Worm (Caenorhabditis elegans) whole organism, L2 larva: ENCODE results near the gene R03D7.8.
A peak's percentile ranks its signal among the peaks of the same experiment; 100 is the strongest.
"Not testable (repeated sequence)": the region's sequence is repeated elsewhere in the genome, so short reads cannot be mapped to it uniquely, and the experiment has no call there.

Experiments used
- C34F6.9 ChIP-seq: fragments of 150-350 bp; optimal IDR thresholded peaks from 2 replicates; lab custom pipeline; 2014; ENCODE audit warnings: missing biosample characterization, missing genetic modification characterization
- F13H6.1 ChIP-seq: sonication (generic microtip); optimal IDR thresholded peaks from 2 replicates; lab custom pipeline; 2016; ENCODE audit warnings: missing genetic modification characterization, missing compliant biosample characterization
- ZK546.5 ChIP-seq: sonication (generic microtip); optimal IDR thresholded peaks from 2 replicates; lab custom pipeline; 2017; ENCODE audit warnings: missing biosample characterization, missing genetic modification characterization
- alr-1 ChIP-seq: fragments of 150-350 bp; optimal IDR thresholded peaks from 2 replicates; lab custom pipeline; 2014; ENCODE audit warnings: missing biosample characterization, missing genetic modification characterization
- ama-1 ChIP-seq: fragments of 150-350 bp; optimal IDR thresholded peaks from 2 replicates; lab custom pipeline; 2018; ENCODE audit warnings: inconsistent platforms
- blmp-1 ChIP-seq: sonication (generic microtip); optimal IDR thresholded peaks from 2 replicates; lab custom pipeline; 2017; ENCODE audit warnings: missing genetic modification characterization, mild to moderate bottlenecking, missing compliant biosample characterization, antibody characterized with exemption, moderate library complexity; ENCODE audit not compliant: insufficient read depth
- ceh-82 ChIP-seq: fragments of 150-350 bp; optimal IDR thresholded peaks from 2 replicates; lab custom pipeline; 2014; ENCODE audit warnings: missing biosample characterization, missing genetic modification characterization
- crh-2 ChIP-seq: sonication (generic microtip); optimal IDR thresholded peaks from 2 replicates; lab custom pipeline; 2017; ENCODE audit warnings: missing biosample characterization, missing genetic modification characterization
- egl-27 ChIP-seq: sonication (generic microtip); optimal IDR thresholded peaks from 3 replicates; lab custom pipeline; 2017; ENCODE audit warnings: missing biosample characterization, missing genetic modification reagents, missing genetic modification characterization
- elt-3 ChIP-seq: sonication (generic microtip); optimal IDR thresholded peaks from 2 replicates; lab custom pipeline; 2017; ENCODE audit warnings: missing biosample characterization, missing genetic modification characterization
- fos-1 ChIP-seq: fragments of 150-350 bp; optimal IDR thresholded peaks from 2 replicates; lab custom pipeline; 2014; ENCODE audit warnings: missing biosample characterization, missing genetic modification characterization
- gmeb-1 ChIP-seq: fragments of 150-350 bp; optimal IDR thresholded peaks from 2 replicates; lab custom pipeline; 2014; ENCODE audit warnings: missing biosample characterization, missing genetic modification characterization
- lin-13 ChIP-seq: fragments of 150-350 bp; optimal IDR thresholded peaks from 2 replicates; lab custom pipeline; 2014; ENCODE audit warnings: missing biosample characterization, missing genetic modification reagents, missing genetic modification characterization
- lsy-2 ChIP-seq, 2 experiments: fragments of 150-350 bp in 1 of 2; sonication (generic microtip) in 1 of 2; optimal IDR thresholded peaks; 2 replicates each; lab custom pipeline; 2014 to 2017; ENCODE audit warnings: missing biosample characterization in 2 of 2, missing genetic modification characterization in 2 of 2
- mab-5 ChIP-seq: fragments of 150-350 bp; optimal IDR thresholded peaks from 2 replicates; lab custom pipeline; 2014; ENCODE audit warnings: missing biosample characterization, missing genetic modification characterization
- mbf-1 ChIP-seq: sonication (generic microtip); optimal IDR thresholded peaks from 2 replicates; lab custom pipeline; 2017; ENCODE audit warnings: missing biosample characterization, missing genetic modification characterization
- mdl-1 ChIP-seq, 2 experiments: fragments of 150-350 bp in 1 of 2; sonication (generic microtip) in 1 of 2; optimal IDR thresholded peaks; 2 replicates each; lab custom pipeline; 2017; ENCODE audit warnings: missing biosample characterization in 2 of 2, missing genetic modification characterization in 2 of 2
- nhr-10 ChIP-seq: sonication (generic microtip); optimal IDR thresholded peaks from 2 replicates; lab custom pipeline; 2017; ENCODE audit warnings: missing biosample characterization, missing genetic modification characterization
- nhr-12 ChIP-seq: fragments of 150-350 bp; optimal IDR thresholded peaks from 2 replicates; lab custom pipeline; 2014; ENCODE audit warnings: missing biosample characterization, missing genetic modification characterization
- nhr-23 ChIP-seq: fragments of 150-350 bp; optimal IDR thresholded peaks from 2 replicates; lab custom pipeline; 2014; ENCODE audit warnings: missing biosample characterization, missing genetic modification reagents, missing genetic modification characterization
- nhr-237 ChIP-seq: fragments of 150-350 bp; optimal IDR thresholded peaks from 2 replicates; lab custom pipeline; 2014; ENCODE audit warnings: missing biosample characterization, missing genetic modification characterization
- nhr-6 ChIP-seq: fragments of 150-350 bp; optimal IDR thresholded peaks from 2 replicates; lab custom pipeline; 2014; ENCODE audit warnings: missing biosample characterization, missing genetic modification characterization
- nhr-77 ChIP-seq: fragments of 150-350 bp; optimal IDR thresholded peaks from 2 replicates; lab custom pipeline; 2014; ENCODE audit warnings: missing biosample characterization, missing genetic modification characterization
- sem-4 ChIP-seq: fragments of 150-350 bp; optimal IDR thresholded peaks from 2 replicates; lab custom pipeline; 2014; ENCODE audit warnings: missing biosample characterization, missing genetic modification reagents, missing genetic modification characterization
- sma-3 ChIP-seq: sonication (generic microtip); optimal IDR thresholded peaks from 2 replicates; lab custom pipeline; 2016; ENCODE audit warnings: missing genetic modification reagents, missing genetic modification characterization, missing compliant biosample characterization
- sma-9 ChIP-seq, 2 experiments: fragments of 150-350 bp in 1 of 2; sonication (generic microtip) in 1 of 2; optimal IDR thresholded peaks; 2 replicates each; lab custom pipeline; 2014 to 2016; ENCODE audit warnings: missing genetic modification characterization in 2 of 2, mild to moderate bottlenecking in 1 of 2, missing biosample characterization in 1 of 2, missing compliant biosample characterization in 1 of 2, missing genetic modification reagents in 1 of 2, moderate library complexity in 1 of 2
- snpc-4 ChIP-seq: fragments of 150-350 bp; optimal IDR thresholded peaks from 2 replicates; lab custom pipeline; 2014; ENCODE audit warnings: missing biosample characterization, missing genetic modification characterization
- ztf-4 ChIP-seq: fragments of 150-350 bp; optimal IDR thresholded peaks from 2 replicates; lab custom pipeline; 2014; ENCODE audit warnings: missing biosample characterization, missing genetic modification characterization

R03D7.8 gene

ce11 chrII:10923948-10924347, 32.7 kb downstream of the R03D7.8 start, which contains the start of gene Y19D2B.2:
TSS of gene Y19D2B.2 (plus strand) at chrII:10924248.
- no peak for TF ChIP-seq nhr-6 (tag; lab: Kevin White, UChicago)
- TF ChIP-seq alr-1 (tag; lab: Kevin White, UChicago) = no peak
- no peak for TF ChIP-seq sma-3 (GFP tag; lab: Kevin White, UChicago)
- TF ChIP-seq mbf-1 (tag; lab: Kevin White, UChicago) = no peak

- TF ChIP-seq ztf-4 (tag; lab: Kevin White, UChicago); mdl-1 (tag; optimal IDR thresholded peaks at IDR 0.05; lab: Kevin White, UChicago); sma-9 (GFP tag; optimal IDR thresholded peaks at IDR 0.05; lab: Kevin White, UChicago); sma-9 (tag; optimal IDR thresholded peaks at IDR 0.05; lab: Kevin White, UChicago): not testable (repeated sequence)
- TF ChIP-seq, all 48 proteins: peak for 0; not testable (repeated sequence) for 48
These were observed 33.8 kb downstream of the R03D7.8 start, which contains the start of gene Y19D2B.1 for ce11 chrII:10922874-10923273. TSS of gene Y19D2B.1 (minus strand) at chrII:10922974.

ce11 chrII:10918293-10918756, 38.4 kb downstream of the R03D7.8 start, which contains the start of gene tba-4:
TSS of gene tba-4 (plus strand) at chrII:10918706.
- TF ChIP-seq fos-1 (tag; lab: Kevin White, UChicago) (peak; percentile 60), nhr-77 (tag; lab: Kevin White, UChicago) (no peak)
- TF ChIP-seq, all 48 proteins: peak for 1

- TF ChIP-seq C34F6.9 = no peak
- no peak for TF ChIP-seq nhr-12 (tag; lab: Kevin White, UChicago)
- TF ChIP-seq nhr-10 (tag; lab: Kevin White, UChicago) = no peak
- no peak for TF ChIP-seq sem-4
These were observed 39.5 kb downstream of the R03D7.8 start, which contains the start of gene F44F4.10 for ce11 chrII:10917174-10917573. TSS of gene F44F4.10 (minus strand) at chrII:10917274.

- TF ChIP-seq blmp-1 (no peak), F13H6.1 (tag; lab: Kevin White, UChicago) (no peak), ama-1 (lab: Kevin White, UChicago) (no peak), sma-3 (GFP tag; lab: Kevin White, UChicago) (no peak), nhr-12 (tag; lab: Kevin White, UChicago) (no peak), crh-2 (no peak), nhr-237 (tag; lab: Kevin White, UChicago) (no peak), nhr-6 (tag; lab: Kevin White, UChicago) (no peak), lin-13 (no peak), egl-27 (tag; lab: Kevin White, UChicago) (no peak), nhr-10 (tag; lab: Kevin White, UChicago) (no peak), mbf-1 (tag; lab: Kevin White, UChicago) (no peak)
These were observed 41.0 kb downstream of the R03D7.8 start, which contains the start of gene F44F4.9 for ce11 chrII:10915732-10916131. TSS of gene F44F4.9 (minus strand) at chrII:10915832.

ce11 chrII:10914366-10914765, 42.3 kb downstream of the R03D7.8 start, which contains the start of gene F44F4.15:
TSS of gene F44F4.15 (plus strand) at chrII:10914666.
- no peak for TF ChIP-seq elt-3 (tag; lab: Kevin White, UChicago)
- no peak for TF ChIP-seq nhr-237 (tag; lab: Kevin White, UChicago)
- no peak for TF ChIP-seq alr-1 (tag; lab: Kevin White, UChicago)
- no peak for TF ChIP-seq ZK546.5 (tag; lab: Kevin White, UChicago)
- no peak for TF ChIP-seq snpc-4 (tag; lab: Kevin White, UChicago)
- no peak for TF ChIP-seq C34F6.9
- TF ChIP-seq ztf-4 (tag; lab: Kevin White, UChicago) = no peak
- no peak for TF ChIP-seq mab-5 (tag; lab: Kevin White, UChicago)
- no peak for TF ChIP-seq crh-2
- TF ChIP-seq ceh-82 = no peak
- no peak for TF ChIP-seq lsy-2 (tag; optimal IDR thresholded peaks at IDR 0.05; lab: Kevin White, UChicago)
- TF ChIP-seq, all 48 proteins: peak for 0

ce11 chrII:10912995-10913394, 43.7 kb downstream of the R03D7.8 start:
- TF ChIP-seq ceh-82 (no peak), nhr-23 (no peak), gmeb-1 (tag; lab: Kevin White, UChicago) (no peak), lsy-2 (tag; optimal IDR thresholded peaks at IDR 0.05; lab: Kevin White, UChicago) (no peak), nhr-237 (tag; lab: Kevin White, UChicago) (no peak)
